Fruit fly (Drosophila melanogaster) whole organism, embryonic: Measurements from ENCODE around the gene BHD.

Experiments used
- Blimp-1 ChIP-seq: fragments of 200-800 bp; sonication (Bioruptor generic); optimal IDR thresholded peaks from 3 replicates; lab custom pipeline; 2018; ENCODE audit warnings: missing biosample characterization, missing genetic modification characterization, mild to moderate bottlenecking, moderate library complexity, missing genetic modification reagents
- CG17802 ChIP-seq: fragments of 200-800 bp; sonication (Bioruptor generic); optimal IDR thresholded peaks from 2 replicates; lab custom pipeline; 2018; ENCODE audit warnings: missing biosample characterization, mild to moderate bottlenecking, missing genetic modification characterization, moderate library complexity
- CG3407 ChIP-seq: fragments of 200-800 bp; sonication (Bioruptor generic); optimal IDR thresholded peaks from 2 replicates; lab custom pipeline; 2018; ENCODE audit warnings: missing biosample characterization, mild to moderate bottlenecking, missing genetic modification characterization
- CG3847 ChIP-seq: fragments of 200-800 bp; sonication (Bioruptor generic); IDR thresholded peaks from 2 replicates; pipeline ENCODE4 v1.3.6; 2022; ENCODE audit warnings: missing biosample characterization, missing genetic modification characterization
- CG8765 ChIP-seq: fragments of 200-800 bp; sonication (Bioruptor generic); IDR thresholded peaks from 2 replicates; pipeline ENCODE4 v1.3.6; 2022; ENCODE audit warnings: missing biosample characterization, missing genetic modification characterization

DNA sequence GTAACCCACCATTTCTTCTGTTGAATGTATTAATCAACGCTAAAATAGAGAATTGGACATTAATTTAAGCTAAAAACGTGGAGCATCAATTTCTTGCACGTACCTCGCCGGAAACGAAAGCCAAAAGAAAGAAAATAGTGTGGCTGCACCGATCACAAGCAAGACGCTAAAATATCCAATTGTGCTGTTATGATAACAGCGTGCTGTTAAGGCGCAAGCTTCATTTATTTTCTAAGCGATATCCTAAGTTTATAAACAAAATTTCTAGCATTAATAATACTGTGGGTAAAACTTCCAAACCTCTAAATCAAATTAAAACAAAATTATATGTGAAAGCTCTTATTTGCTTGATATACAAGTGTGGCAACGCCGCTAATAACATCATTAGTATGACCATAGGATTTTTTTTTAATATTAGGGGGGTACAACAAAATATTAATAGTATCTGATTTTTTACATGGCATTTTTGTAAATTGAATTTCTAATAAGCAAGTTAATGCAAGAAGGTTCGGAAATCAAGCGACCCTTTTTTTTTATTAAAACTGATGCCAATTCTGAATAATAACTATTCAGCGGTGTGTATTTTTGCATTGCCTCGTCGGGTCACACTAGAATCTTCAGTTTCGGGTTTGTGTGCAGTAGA lies 3.0 kb downstream of the BHD start, which contains the start of the genes RpL18 and Neos:
- TF ChIP-seq CG17802 (tag; lab: Kevin White, UChicago) (peak; percentile 37), Blimp-1 (GFP tag; lab: Kevin White, UChicago) (peak; percentile 46), CG3847 (GFP tag; lab: Robert Waterston, UW) (peak; percentile 45; the same call in 1 of the 2 replicates), CG8765 (GFP tag; lab: Robert Waterston, UW) (no peak), CG3407 (peak; percentile 60)
